Worm (Caenorhabditis elegans) whole organism, young adult: ENCODE data around the gene ssp-33.

ENCODE experiments used
- C17E4.6 ChIP-seq: fragments of 200-800 bp; sonication (Bioruptor generic); IDR thresholded peaks from 2 replicates; pipeline ENCODE4 v1.3.6; 2022; ENCODE audit warnings: missing genetic modification reagents, missing genetic modification characterization, missing compliant biosample characterization
- D2030.7 ChIP-seq: fragments of 200-800 bp; sonication (Bioruptor generic); IDR thresholded peaks from 2 replicates; pipeline ENCODE4 v1.3.6; 2022; ENCODE audit warnings: missing genetic modification reagents, missing genetic modification characterization, missing compliant biosample characterization
- F10E7.11 ChIP-seq: sonication (generic microtip); optimal IDR thresholded peaks from 2 replicates; lab custom pipeline; 2017; ENCODE audit warnings: mild to moderate bottlenecking, missing genetic modification characterization, moderate library complexity, missing compliant biosample characterization
- F23B12.7 ChIP-seq: sonication (generic microtip); optimal IDR thresholded peaks from 2 replicates; lab custom pipeline; 2017; ENCODE audit warnings: missing genetic modification characterization, mild to moderate bottlenecking, missing compliant biosample characterization, antibody characterized with exemption, moderate library complexity; ENCODE audit not compliant: insufficient read depth
- F33H1.4 ChIP-seq: fragments of 200-800 bp; sonication (Bioruptor generic); IDR thresholded peaks from 2 replicates; pipeline ENCODE4 v1.3.6; 2022; ENCODE audit warnings: missing genetic modification reagents, missing genetic modification characterization, missing compliant biosample characterization
- F57C9.4 ChIP-seq: sonication (generic microtip); optimal IDR thresholded peaks from 2 replicates; lab custom pipeline; 2017; ENCODE audit warnings: mild to moderate bottlenecking, missing genetic modification characterization, missing compliant biosample characterization
- K11D2.4 ChIP-seq: fragments of 200-800 bp; sonication (Bioruptor generic); IDR thresholded peaks from 2 replicates; pipeline ENCODE4 v1.3.6; 2022; ENCODE audit warnings: missing genetic modification reagents, missing genetic modification characterization, missing compliant biosample characterization
- K12H6.12 ChIP-seq: fragments of 200-800 bp; sonication (Bioruptor generic); optimal IDR thresholded peaks from 2 replicates; lab custom pipeline; 2018; ENCODE audit warnings: mild to moderate bottlenecking, missing genetic modification characterization, missing compliant biosample characterization
- ama-1 ChIP-seq, 3 experiments: fragments of 150-350 bp in 1 of 3; sonication (generic microtip) in 2 of 3; optimal IDR thresholded peaks; 2 replicates each; lab custom pipeline; 2014 to 2018; ENCODE audit warnings: missing biosample characterization in 2 of 3, missing genetic modification characterization in 2 of 3, missing genetic modification reagents in 2 of 3
- aptf-2 ChIP-seq: fragments of 200-800 bp; sonication (Bioruptor generic); conservative IDR thresholded peaks from 2 replicates; pipeline ENCODE4 v1.3.6; 2022; ENCODE audit warnings: missing genetic modification reagents, missing genetic modification characterization, missing compliant biosample characterization
- aptf-3 ChIP-seq: fragments of 200-800 bp; sonication (Bioruptor generic); IDR thresholded peaks from 2 replicates; pipeline ENCODE4 v1.3.6; 2022; ENCODE audit warnings: missing genetic modification characterization, missing compliant biosample characterization
- cebp-1 ChIP-seq, 2 experiments: fragments of 200-800 bp in 1 of 2; sonication (Bioruptor generic) in 1 of 2; sonication (generic microtip) in 1 of 2; IDR thresholded peaks in 1 of 2; optimal IDR thresholded peaks in 1 of 2; 2 replicates each; pipeline versions ENCODE4 v1.3.6 to Lab custom; 2017 to 2022; ENCODE audit warnings: missing compliant biosample characterization in 2 of 2, missing genetic modification characterization in 2 of 2, mild to moderate bottlenecking in 1 of 2, missing genetic modification reagents in 1 of 2, moderate library complexity in 1 of 2
- die-1 ChIP-seq: sonication (generic microtip); optimal IDR thresholded peaks from 2 replicates; lab custom pipeline; 2016; ENCODE audit warnings: missing genotype, mild to moderate bottlenecking, missing genetic modification characterization, missing compliant biosample characterization
- dox-1 ChIP-seq: fragments of 200-800 bp; sonication (Bioruptor generic); IDR thresholded peaks from 2 replicates; pipeline ENCODE4 v1.3.6; 2022; ENCODE audit warnings: missing genetic modification reagents, missing genetic modification characterization, missing compliant biosample characterization
- efl-1 ChIP-seq: fragments of 150-350 bp; optimal IDR thresholded peaks from 2 replicates; lab custom pipeline; 2014; ENCODE audit warnings: missing biosample characterization, missing genetic modification reagents, missing genetic modification characterization
- egrh-3 ChIP-seq: fragments of 200-800 bp; sonication (Bioruptor generic); IDR thresholded peaks from 2 replicates; pipeline ENCODE4 v1.3.6; 2022; ENCODE audit warnings: missing genetic modification reagents, missing genetic modification characterization, missing compliant biosample characterization
- ets-4 ChIP-seq: fragments of 200-800 bp; sonication (Bioruptor generic); optimal IDR thresholded peaks from 2 replicates; lab custom pipeline; 2018; ENCODE audit warnings: mild to moderate bottlenecking, missing genetic modification characterization, missing compliant biosample characterization
- hmg-1.2 ChIP-seq: fragments of 200-800 bp; sonication (Bioruptor generic); IDR thresholded peaks from 2 replicates; pipeline ENCODE4 v1.3.6; 2022; ENCODE audit warnings: missing genetic modification reagents, missing genetic modification characterization, missing compliant biosample characterization
- let-526 ChIP-seq: fragments of 200-800 bp; sonication (Bioruptor generic); IDR thresholded peaks from 2 replicates; pipeline ENCODE4 v1.3.6; 2022; ENCODE audit warnings: missing genetic modification reagents, missing genetic modification characterization, missing compliant biosample characterization
- lin-35 ChIP-seq, 3 experiments: fragments of 150-350 bp in 2 of 3; sonication (generic microtip) in 1 of 3; optimal IDR thresholded peaks; 2 replicates each; lab custom pipeline; 2014 to 2018; ENCODE audit warnings: missing biosample characterization in 3 of 3, missing genetic modification characterization in 3 of 3, missing genetic modification reagents in 3 of 3
- lin-54 ChIP-seq: fragments of 200-800 bp; sonication (Bioruptor generic); optimal IDR thresholded peaks from 2 replicates; lab custom pipeline; 2018; ENCODE audit warnings: mild to moderate bottlenecking, missing genetic modification characterization, missing compliant biosample characterization
- lsl-1 ChIP-seq: fragments of 200-800 bp; sonication (Bioruptor generic); optimal IDR thresholded peaks from 2 replicates; lab custom pipeline; 2018; ENCODE audit warnings: mild to moderate bottlenecking, missing genetic modification characterization, moderate library complexity, missing compliant biosample characterization
- madf-10 ChIP-seq: sonication (generic microtip); optimal IDR thresholded peaks from 2 replicates; lab custom pipeline; 2016; ENCODE audit warnings: mild to moderate bottlenecking, missing genetic modification characterization, missing compliant biosample characterization
- madf-6 ChIP-seq: fragments of 200-800 bp; sonication (Bioruptor generic); IDR thresholded peaks from 2 replicates; pipeline ENCODE4 v1.3.6; 2022; ENCODE audit warnings: missing genetic modification reagents, missing genetic modification characterization, missing compliant biosample characterization
- madf-8 ChIP-seq: fragments of 200-800 bp; sonication (Bioruptor generic); conservative IDR thresholded peaks from 2 replicates; pipeline ENCODE4 v1.3.6; 2022; ENCODE audit warnings: missing genetic modification reagents, missing genetic modification characterization, missing compliant biosample characterization
- mcd-1 ChIP-seq: fragments of 200-800 bp; sonication (Bioruptor generic); IDR thresholded peaks from 2 replicates; pipeline ENCODE4 v1.3.6; 2022; ENCODE audit warnings: missing genetic modification reagents, missing genetic modification characterization, missing compliant biosample characterization
- rec-8 ChIP-seq, 2 experiments: sonication (generic microtip); optimal IDR thresholded peaks; 2 replicates each; lab custom pipeline; 2016; ENCODE audit warnings: mild to moderate bottlenecking in 2 of 2, missing genetic modification characterization in 2 of 2, missing genetic modification reagents in 2 of 2, missing genotype in 2 of 2, missing biosample characterization in 1 of 2, missing compliant biosample characterization in 1 of 2, moderate library complexity in 1 of 2
- rpc-1 ChIP-seq, 2 experiments: fragments of 150-350 bp in 1 of 2; sonication (generic microtip) in 1 of 2; optimal IDR thresholded peaks; 2 replicates each; lab custom pipeline; 2014 to 2018; ENCODE audit warnings: missing biosample characterization in 1 of 2, missing genetic modification characterization in 1 of 2, missing genetic modification reagents in 1 of 2, missing genotype in 1 of 2
- sdz-38 ChIP-seq: sonication (generic microtip); optimal IDR thresholded peaks from 2 replicates; lab custom pipeline; 2016; ENCODE audit warnings: missing genotype, missing genetic modification characterization, missing compliant biosample characterization
- snpc-3.4 ChIP-seq: sonication (generic microtip); optimal IDR thresholded peaks from 2 replicates; lab custom pipeline; 2017; ENCODE audit warnings: missing genetic modification characterization, mild to moderate bottlenecking, missing compliant biosample characterization, antibody characterized with exemption, moderate library complexity, missing genotype, missing genetic modification reagents
- snpc-4 ChIP-seq, 5 experiments: fragments of 150-350 bp in 1 of 5; sonication (generic microtip) in 4 of 5; optimal IDR thresholded peaks; 2 replicates each; lab custom pipeline; 2014 to 2018; ENCODE audit warnings: missing genetic modification characterization in 5 of 5, missing biosample characterization in 3 of 5, antibody characterized with exemption in 2 of 5, mild to moderate bottlenecking in 2 of 5, missing compliant biosample characterization in 2 of 5, missing genotype in 2 of 5, moderate library complexity in 2 of 5, missing genetic modification reagents in 1 of 5
- somi-1 ChIP-seq: fragments of 200-800 bp; sonication (Bioruptor generic); optimal IDR thresholded peaks from 2 replicates; lab custom pipeline; 2018; ENCODE audit warnings: mild to moderate bottlenecking, missing genetic modification characterization, missing compliant biosample characterization
- tbp1 ChIP-seq: fragments of 200-800 bp; sonication (Bioruptor generic); optimal IDR thresholded peaks from 2 replicates; lab custom pipeline; 2018; ENCODE audit warnings: mild to moderate bottlenecking, missing genetic modification characterization, missing compliant biosample characterization
- xnd-1 ChIP-seq: sonication (generic microtip); optimal IDR thresholded peaks from 2 replicates; lab custom pipeline; 2016; ENCODE audit warnings: missing genotype, missing genetic modification reagents, missing genetic modification characterization, missing compliant biosample characterization
- zfh-2 ChIP-seq: fragments of 200-800 bp; sonication (Bioruptor generic); conservative IDR thresholded peaks from 2 replicates; pipeline ENCODE4 v1.3.6; 2022; ENCODE audit warnings: missing genetic modification reagents, missing genetic modification characterization, missing compliant biosample characterization
- ztf-18 ChIP-seq: sonication (generic microtip); optimal IDR thresholded peaks from 2 replicates; lab custom pipeline; 2016; ENCODE audit warnings: missing genotype, mild to moderate bottlenecking, missing genetic modification characterization, missing compliant biosample characterization
- ztf-22 ChIP-seq: fragments of 200-800 bp; sonication (Bioruptor generic); optimal IDR thresholded peaks from 2 replicates; lab custom pipeline; 2018; ENCODE audit warnings: mild to moderate bottlenecking, missing genetic modification characterization, moderate library complexity, missing compliant biosample characterization

Gene ssp-33

ce11 chrV:14689060-14689750 is 22.0 kb upstream of the ssp-33 start, which contains the start of gene gasr-8 (continued):
- TF ChIP-seq snpc-3.4 (tag; lab: Kevin White, UChicago) (peak; percentile 29), snpc-4 (GFP tag; optimal IDR thresholded peaks at IDR 0.05; lab: Kevin White, UChicago) (no peak), snpc-4 (tag; optimal IDR thresholded peaks at IDR 0.05; lab: Kevin White, UChicago) (peak in 2 of 4 experiments; percentile 27 to 34), die-1 (tag; lab: Kevin White, UChicago) (peak; percentile 48), F33H1.4 (GFP tag; lab: Robert Waterston, UW) (peak; percentile 8; the same call in 1 of the 2 replicates), madf-6 (GFP tag; lab: Robert Waterston, UW) (peak; percentile 66), rec-8 (tag; optimal IDR thresholded peaks at IDR 0.05; lab: Kevin White, UChicago) (peak; percentile 1 to 50), lin-54 (GFP tag; lab: Kevin White, UChicago) (peak; percentile 26), ztf-18 (tag; lab: Kevin White, UChicago) (peak; percentile 23), madf-8 (GFP tag; lab: Robert Waterston, UW) (peak; percentile 66), hmg-1.2 (peak; percentile 52), let-526 (GFP tag; lab: Robert Waterston, UW) (no peak), tbp1 (GFP tag; lab: Kevin White, UChicago) (peak; percentile 90), lsl-1 (GFP tag; lab: Kevin White, UChicago) (peak; percentile 73), D2030.7 (peak; percentile 63), K12H6.12 (tag; lab: Kevin White, UChicago) (no peak), ztf-22 (GFP tag; lab: Kevin White, UChicago) (no peak), rpc-1 (optimal IDR thresholded peaks at IDR 0.05; lab: Kevin White, UChicago) (peak; percentile 66), rpc-1 (tag; optimal IDR thresholded peaks at IDR 0.05; lab: Kevin White, UChicago) (peak; percentile 82), xnd-1 (tag; lab: Kevin White, UChicago) (peak; percentile 64), dox-1 (GFP tag; lab: Robert Waterston, UW) (peak; percentile 45; the same call in 1 of the 2 replicates), F23B12.7 (tag; lab: Kevin White, UChicago) (peak; percentile 48), C17E4.6 (GFP tag; lab: Robert Waterston, UW) (no peak), F57C9.4 (tag; lab: Kevin White, UChicago) (no peak), mcd-1 (peak; percentile 15; the same call in 1 of the 2 replicates)

ce11 chrV:14695713-14696112 is 15.5 kb upstream of the ssp-33 start:
- TF ChIP-seq ama-1 (optimal IDR thresholded peaks at IDR 0.05; lab: Kevin White, UChicago): no peak
- no peak for TF ChIP-seq ama-1 (GFP tag; optimal IDR thresholded peaks at IDR 0.05; lab: Kevin White, UChicago)
- no peak for TF ChIP-seq cebp-1 (GFP tag; IDR thresholded peaks at IDR 0.05; lab: Robert Waterston, UW)
- peak; percentile 57 for TF ChIP-seq cebp-1 (tag; optimal IDR thresholded peaks at IDR 0.05; lab: Kevin White, UChicago)

ce11 chrV:14696604-14697307 is 14.4 kb upstream of the ssp-33 start, which contains the start of gene unc-112:
Gene unc-112 (minus strand): TSS chrV:14696654.
- TF ChIP-seq zfh-2 (GFP tag; lab: Robert Waterston, UW) (peak; percentile 97), cebp-1 (GFP tag; IDR thresholded peaks at IDR 0.05; lab: Robert Waterston, UW) (no peak), cebp-1 (tag; optimal IDR thresholded peaks at IDR 0.05; lab: Kevin White, UChicago) (peak; percentile 73), madf-10 (tag; lab: Kevin White, UChicago) (no peak), K11D2.4 (GFP tag; lab: Robert Waterston, UW) (0 out of 2 replicates have a peak, but pooled peaks have one; percentile 26), lin-54 (GFP tag; lab: Kevin White, UChicago) (peak; percentile 31), ztf-18 (tag; lab: Kevin White, UChicago) (peak; percentile 48), egrh-3 (GFP tag; lab: Robert Waterston, UW) (peak; percentile 51; the same call in 1 of the 2 replicates), hmg-1.2 (peak; percentile 86), aptf-3 (GFP tag; lab: Robert Waterston, UW) (no peak), dox-1 (GFP tag; lab: Robert Waterston, UW) (peak; percentile 90), F23B12.7 (tag; lab: Kevin White, UChicago) (peak; percentile 81), tbp1 (GFP tag; lab: Kevin White, UChicago) (peak; percentile 32), ets-4 (peak; percentile 50), let-526 (GFP tag; lab: Robert Waterston, UW) (0 out of 2 replicates have a peak, but pooled peaks have one; percentile 39), F10E7.11 (tag; lab: Kevin White, UChicago) (no peak), C17E4.6 (GFP tag; lab: Robert Waterston, UW) (0 out of 2 replicates have a peak, but pooled peaks have one; percentile 20), efl-1 (peak; percentile 15), somi-1 (GFP tag; lab: Kevin White, UChicago) (peak; percentile 25), aptf-2 (GFP tag; lab: Robert Waterston, UW) (no peak), lin-35 (GFP tag; optimal IDR thresholded peaks at IDR 0.05; lab: Kevin White, UChicago) (peak in 1 of 3 experiments; percentile 33), sdz-38 (tag; lab: Kevin White, UChicago) (no peak)
